Fruit fly (Drosophila melanogaster) whole organism, embryonic: ENCODE data around the gene CG43121.

ENCODE experiments used
- CG12769 ChIP-seq: fragments of 200-800 bp; sonication (Bioruptor generic); optimal IDR thresholded peaks from 2 replicates; lab custom pipeline; 2019; ENCODE audit warnings: missing biosample characterization, mild to moderate bottlenecking, missing genetic modification characterization, moderate library complexity
- CG14965 ChIP-seq: fragments of 200-800 bp; sonication (Bioruptor generic); optimal IDR thresholded peaks from 2 replicates; lab custom pipeline; 2016; ENCODE audit warnings: missing biosample characterization, missing genetic modification characterization, borderline replicate concordance
- Nf-YB ChIP-seq: fragments of 200-800 bp; sonication (Bioruptor generic); optimal IDR thresholded peaks from 3 replicates; lab custom pipeline; 2019; ENCODE audit warnings: missing biosample characterization, mild to moderate bottlenecking, missing genetic modification characterization, moderate library complexity
- Xbp1 ChIP-seq: fragments of 200-800 bp; sonication (Bioruptor generic); optimal IDR thresholded peaks from 3 replicates; lab custom pipeline; 2016; ENCODE audit warnings: missing biosample characterization, mild to moderate bottlenecking, missing genetic modification characterization
- gcm ChIP-seq: fragments of 200-800 bp; sonication (Bioruptor generic); optimal IDR thresholded peaks from 2 replicates; lab custom pipeline; 2019; ENCODE audit warnings: missing biosample characterization, mild to moderate bottlenecking, missing genetic modification characterization, moderate library complexity
- gro ChIP-seq: fragments of 200-800 bp; sonication (Bioruptor generic); optimal IDR thresholded peaks from 2 replicates; lab custom pipeline; 2016; ENCODE audit warnings: missing biosample characterization, missing genetic modification characterization
- pfk ChIP-seq: fragments of 200-800 bp; sonication (Bioruptor generic); optimal IDR thresholded peaks from 2 replicates; lab custom pipeline; 2018; ENCODE audit warnings: missing biosample characterization, mild to moderate bottlenecking, missing genetic modification characterization, moderate library complexity

dm6 chr3L:14636740-14637189 lies 35.5 kb downstream of the CG43121 start:
- no peak for TF ChIP-seq pfk (GFP tag; lab: Kevin White, UChicago)
- TF ChIP-seq gro (GFP tag; lab: Kevin White, UChicago): no peak
- TF ChIP-seq CG14965 (GFP tag; lab: Kevin White, UChicago): no peak
- no peak for TF ChIP-seq Xbp1 (GFP tag; lab: Kevin White, UChicago)
- TF ChIP-seq gcm (GFP tag; lab: Kevin White, UChicago): no peak
- TF ChIP-seq Nf-YB (GFP tag; lab: Kevin White, UChicago): no peak
- TF ChIP-seq CG12769: no peak
